Fruit fly (Drosophila melanogaster): Measurements from ENCODE around the gene CG7148.
A peak's percentile ranks its signal among the peaks of the same experiment; 100 is the strongest.

CG7148 gene

DNA sequence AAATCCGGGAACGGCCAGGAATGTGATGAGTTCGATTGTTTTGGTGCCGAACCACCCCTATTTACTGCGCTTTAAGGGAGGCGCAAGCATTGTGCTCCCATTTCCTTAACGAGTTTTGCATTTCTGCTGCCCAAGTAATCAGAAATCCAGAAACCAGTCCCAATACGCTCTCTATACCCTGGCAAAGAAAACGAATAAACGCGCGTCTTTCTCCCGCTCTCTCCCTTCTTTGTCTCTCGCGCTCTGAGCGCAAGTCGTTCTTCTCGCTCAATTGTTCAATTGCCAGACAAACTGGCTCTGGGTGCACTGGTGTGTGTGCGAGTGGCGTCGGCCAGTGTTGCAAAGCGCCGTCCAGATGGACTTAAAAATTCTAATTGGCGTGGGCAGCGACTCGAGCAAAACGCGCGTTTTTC lies 48.4 kb upstream of the CG7148 start (continued):
- TF ChIP-seq Aef1 (GFP tag; IDR thresholded peaks at IDR 0.05) (peak; percentile 97), CG1529 (GFP tag; optimal IDR thresholded peaks at IDR 0.05) (peak; percentile 96), Sox102F (GFP tag; optimal IDR thresholded peaks at IDR 0.05) (peak; percentile 98), grn (GFP tag; optimal IDR thresholded peaks at IDR 0.05) (peak; percentile 55), Nf-YA (GFP tag; IDR thresholded peaks at IDR 0.05) (peak; percentile 96), CkIIα-i1 (GFP tag; IDR thresholded peaks at IDR 0.05) (peak; percentile 82; the same call in 1 of the 2 replicates), CG17568 (GFP tag; optimal IDR thresholded peaks at IDR 0.05) (peak; percentile 90), CG34224 (GFP tag; IDR thresholded peaks at IDR 0.05; ENCODE audit: partially characterized antibody) (no peak; the same call in 2 of the 3 replicates), Hr78 (GFP tag; optimal IDR thresholded peaks at IDR 0.05) (peak in 1 of 2 experiments; percentile 81), MTF-1 (GFP tag; optimal IDR thresholded peaks at IDR 0.05; ENCODE audit: borderline replicate concordance) (peak; percentile 81), slp2 (GFP tag; optimal IDR thresholded peaks at IDR 0.05) (peak; percentile 99), CG3847 (GFP tag; IDR thresholded peaks at IDR 0.05) (peak; percentile 97), NC2α (GFP tag; optimal IDR thresholded peaks at IDR 0.05) (peak; percentile 95), ind (GFP tag; optimal IDR thresholded peaks at IDR 0.05) (peak; percentile 98), CG10462 (GFP tag; optimal IDR thresholded peaks at IDR 0.05) (peak; percentile 94), Ssrp (tag; optimal IDR thresholded peaks at IDR 0.05) (peak; percentile 97), Hey (tag; optimal IDR thresholded peaks at IDR 0.05) (peak; percentile 75), Elba2 (GFP tag; optimal IDR thresholded peaks at IDR 0.05) (peak; percentile 94), pb (GFP tag; optimal IDR thresholded peaks at IDR 0.05) (peak; percentile 98), fd96Cb (tag; optimal IDR thresholded peaks at IDR 0.05) (peak; percentile 97), CG8944 (GFP tag; optimal IDR thresholded peaks at IDR 0.05) (peak; percentile 99), Dfd (GFP tag; optimal IDR thresholded peaks at IDR 0.05) (no peak), CG2199 (GFP tag; IDR thresholded peaks at IDR 0.05) (peak; percentile 98), CG17912 (GFP tag; optimal IDR thresholded peaks at IDR 0.05) (peak; percentile 36), Sry-β (GFP tag; optimal IDR thresholded peaks at IDR 0.05) (peak; percentile 48), bsh (GFP tag; optimal IDR thresholded peaks at IDR 0.05) (peak; percentile 63 to 98), Poxn (GFP tag; IDR thresholded peaks at IDR 0.05) (peak; percentile 84), BtbVII (GFP tag; optimal IDR thresholded peaks at IDR 0.05) (peak; percentile 87), jing (GFP tag; optimal IDR thresholded peaks at IDR 0.05) (peak; percentile 95), Asciz (GFP tag; optimal IDR thresholded peaks at IDR 0.05) (peak; percentile 92), dmrt11E (tag; optimal IDR thresholded peaks at IDR 0.05) (peak; percentile 97), CG12219 (GFP tag; optimal IDR thresholded peaks at IDR 0.05) (peak; percentile 94), jumu (GFP tag; optimal IDR thresholded peaks at IDR 0.05) (peak; percentile 99), Jarid2 (GFP tag; optimal IDR thresholded peaks at IDR 0.05) (peak; percentile 79), knrl (GFP tag; IDR thresholded peaks at IDR 0.05; ENCODE audit: partially characterized antibody) (peak; percentile 52; the same call in 2 of the 3 replicates), CG7745 (tag; optimal IDR thresholded peaks at IDR 0.05) (peak; percentile 79), CG13775 (GFP tag; optimal IDR thresholded peaks at IDR 0.05) (peak; percentile 98), zfh2 (GFP tag; optimal IDR thresholded peaks at IDR 0.05) (peak; percentile 98), cas (GFP tag; IDR thresholded peaks at IDR 0.05) (peak; percentile 92), pzg (GFP tag; optimal IDR thresholded peaks at IDR 0.05) (peak; percentile 27), abd-A (tag; optimal IDR thresholded peaks at IDR 0.05) (peak; percentile 93), gcm (GFP tag; optimal IDR thresholded peaks at IDR 0.05) (peak; percentile 97), cwo (GFP tag; optimal IDR thresholded peaks at IDR 0.05) (peak; percentile 89), CG3281 (GFP tag; optimal IDR thresholded peaks at IDR 0.05) (peak; percentile 87), H2.0 (GFP tag; IDR thresholded peaks at IDR 0.05) (peak; percentile 98), nerfin-2 (GFP tag; IDR thresholded peaks at IDR 0.05; ENCODE audit: partially characterized antibody) (0 out of 2 replicates have a peak, but pooled peaks have one; percentile 40), CG9727 (GFP tag; optimal IDR thresholded peaks at IDR 0.05) (peak; percentile 96), crp (GFP tag; optimal IDR thresholded peaks at IDR 0.05) (peak in 1 of 2 experiments; percentile 70), kay (GFP tag; optimal IDR thresholded peaks at IDR 0.05) (peak; percentile 95)
